Fruit fly (Drosophila melanogaster) whole organism, wandering third instar larva: Measurements from ENCODE around the gene CG46460.

Experiments used
- Jra ChIP-seq: sonication (Bioruptor generic); optimal IDR thresholded peaks from 2 replicates; lab custom pipeline; 2016; ENCODE audit warnings: missing biosample characterization, missing genetic modification characterization
- br ChIP-seq: fragments of 200-800 bp; sonication (Bioruptor generic); optimal IDR thresholded peaks from 2 replicates; lab custom pipeline; 2016; ENCODE audit warnings: missing biosample characterization, missing genetic modification characterization
- h ChIP-seq: fragments of 200-800 bp; sonication (Bioruptor generic); optimal IDR thresholded peaks from 3 replicates; lab custom pipeline; 2016; ENCODE audit warnings: missing biosample characterization, mild to moderate bottlenecking, missing genetic modification characterization

DNA sequence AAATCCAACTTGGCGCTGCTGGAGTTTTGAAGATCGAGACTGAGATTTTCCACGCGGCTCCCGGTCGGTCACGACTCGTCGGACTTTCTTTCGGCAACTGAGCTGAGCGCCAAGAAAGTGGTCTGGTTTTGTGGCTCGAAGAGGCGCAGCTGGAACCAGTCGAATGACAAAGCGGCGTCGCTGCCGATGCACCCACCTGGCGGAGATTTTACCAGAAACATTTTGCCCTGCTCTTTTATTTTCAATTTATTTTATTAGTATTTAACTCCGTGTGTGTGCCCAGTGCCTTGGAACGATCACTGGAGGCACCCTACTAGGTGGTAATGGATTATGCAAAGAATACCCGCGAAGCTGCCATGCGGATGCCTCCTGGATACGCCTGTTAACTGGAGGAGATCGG lies 22.9 kb downstream of the CG46460 start, which contains the start of gene CG15005:
- TF ChIP-seq h = no peak
- TF ChIP-seq br (GFP tag; lab: Kevin White, UChicago) = no peak
- no peak for TF ChIP-seq Jra (GFP tag; lab: Kevin White, UChicago)
